Fruit fly (Drosophila melanogaster) whole organism, embryonic: Measurements from ENCODE around the gene capu.
A peak's percentile ranks its signal among the peaks of the same experiment; 100 is the strongest.

Experiments
- Antp ChIP-seq: fragments of 200-800 bp; sonication (Bioruptor generic); optimal IDR thresholded peaks from 3 replicates; lab custom pipeline; 2016; ENCODE audit warnings: missing biosample characterization, missing genetic modification characterization
- C15 ChIP-seq: fragments of 200-800 bp; sonication (Bioruptor generic); IDR thresholded peaks from 3 replicates; pipeline ENCODE4 v1.3.6; 2022; ENCODE audit warnings: missing biosample characterization, missing genetic modification characterization
- CG10147 ChIP-seq: fragments of 200-800 bp; sonication (Bioruptor generic); optimal IDR thresholded peaks from 2 replicates; lab custom pipeline; 2019; ENCODE audit warnings: missing biosample characterization, mild to moderate bottlenecking, missing genetic modification characterization, moderate library complexity
- CG10565 ChIP-seq: fragments of 200-800 bp; sonication (Bioruptor generic); optimal IDR thresholded peaks from 3 replicates; lab custom pipeline; 2016; ENCODE audit warnings: missing biosample characterization, mild to moderate bottlenecking, missing genetic modification characterization
- CG14050 ChIP-seq: fragments of 200-800 bp; sonication (Bioruptor generic); IDR thresholded peaks from 3 replicates; pipeline ENCODE4 v1.3.6; 2022; ENCODE audit warnings: missing biosample characterization, missing genetic modification characterization
- CG14965 ChIP-seq: fragments of 200-800 bp; sonication (Bioruptor generic); optimal IDR thresholded peaks from 2 replicates; lab custom pipeline; 2016; ENCODE audit warnings: missing biosample characterization, missing genetic modification characterization, borderline replicate concordance
- CG15696 ChIP-seq: fragments of 200-800 bp; sonication (Bioruptor generic); optimal IDR thresholded peaks from 2 replicates; lab custom pipeline; 2019; ENCODE audit warnings: missing biosample characterization, mild to moderate bottlenecking, missing genetic modification characterization, moderate library complexity
- CG17802 ChIP-seq: fragments of 200-800 bp; sonication (Bioruptor generic); optimal IDR thresholded peaks from 2 replicates; lab custom pipeline; 2018; ENCODE audit warnings: missing biosample characterization, mild to moderate bottlenecking, missing genetic modification characterization, moderate library complexity
- CG17829 ChIP-seq: fragments of 200-800 bp; optimal IDR thresholded peaks from 2 replicates; lab custom pipeline; 2019; ENCODE audit warnings: missing biosample characterization, mild to moderate bottlenecking, missing genetic modification characterization, moderate library complexity
- CG2120 ChIP-seq: fragments of 200-800 bp; sonication (Bioruptor generic); optimal IDR thresholded peaks from 3 replicates; lab custom pipeline; 2016; ENCODE audit warnings: missing biosample characterization, missing genetic modification characterization
- CG2129 ChIP-seq: fragments of 200-800 bp; sonication (Bioruptor generic); IDR thresholded peaks from 2 replicates; pipeline ENCODE4 v1.3.6; 2022; ENCODE audit warnings: missing biosample characterization, missing genetic modification characterization; ENCODE audit not compliant: partially characterized antibody
- CG2202 ChIP-seq: fragments of 200-800 bp; sonication (Bioruptor generic); optimal IDR thresholded peaks from 2 replicates; lab custom pipeline; 2018; ENCODE audit warnings: missing biosample characterization, mild to moderate bottlenecking, missing genetic modification characterization
- CG3163 ChIP-seq: fragments of 200-800 bp; sonication (Bioruptor generic); optimal IDR thresholded peaks from 3 replicates; lab custom pipeline; 2016; ENCODE audit warnings: missing biosample characterization, missing genetic modification characterization
- CG32772 ChIP-seq: fragments of 200-800 bp; sonication (Bioruptor generic); IDR thresholded peaks from 2 replicates; pipeline ENCODE4 v1.3.6; 2022; ENCODE audit warnings: missing biosample characterization, missing genetic modification characterization
- CG34376 ChIP-seq: fragments of 200-800 bp; sonication (Bioruptor generic); optimal IDR thresholded peaks from 2 replicates; lab custom pipeline; 2018; ENCODE audit warnings: missing biosample characterization, mild to moderate bottlenecking, missing genetic modification characterization
- CG6791 ChIP-seq: fragments of 200-800 bp; sonication (Bioruptor generic); IDR thresholded peaks from 3 replicates; pipeline ENCODE4 v1.3.6; 2022; ENCODE audit warnings: missing biosample characterization, missing genetic modification characterization; ENCODE audit not compliant: partially characterized antibody
- CG8359 ChIP-seq: fragments of 200-800 bp; sonication (Bioruptor generic); optimal IDR thresholded peaks from 2 replicates; lab custom pipeline; 2017; ENCODE audit warnings: missing biosample characterization, mild to moderate bottlenecking, missing genetic modification characterization, borderline replicate concordance
- CG9727 ChIP-seq: fragments of 200-800 bp; sonication (Bioruptor generic); optimal IDR thresholded peaks from 3 replicates; lab custom pipeline; 2017; ENCODE audit warnings: missing biosample characterization, mild to moderate bottlenecking, missing genetic modification characterization
- CG9932 ChIP-seq: fragments of 200-800 bp; sonication (Bioruptor generic); IDR thresholded peaks from 2 replicates; pipeline ENCODE4 v1.3.6; 2022; ENCODE audit warnings: missing biosample characterization, missing genetic modification characterization
- CoRest ChIP-seq: fragments of 200-800 bp; sonication (Bioruptor generic); optimal IDR thresholded peaks from 3 replicates; lab custom pipeline; 2018; ENCODE audit warnings: missing biosample characterization, mild to moderate bottlenecking, missing genetic modification characterization, moderate library complexity
- D19A ChIP-seq: fragments of 200-800 bp; optimal IDR thresholded peaks from 3 replicates; lab custom pipeline; 2019; ENCODE audit warnings: missing biosample characterization, mild to moderate bottlenecking, missing genetic modification characterization, moderate library complexity
- Deaf1 ChIP-seq: fragments of 200-800 bp; optimal IDR thresholded peaks from 3 replicates; lab custom pipeline; 2019; ENCODE audit warnings: missing biosample characterization, mild to moderate bottlenecking, missing genetic modification characterization, moderate library complexity
- Fer1 ChIP-seq: fragments of 200-800 bp; sonication (Bioruptor generic); optimal IDR thresholded peaks from 2 replicates; lab custom pipeline; 2017; ENCODE audit warnings: missing biosample characterization, mild to moderate bottlenecking, missing genetic modification characterization
- HmgZ ChIP-seq: fragments of 200-800 bp; sonication (Bioruptor generic); optimal IDR thresholded peaks from 2 replicates; lab custom pipeline; 2018; ENCODE audit warnings: missing biosample characterization, mild to moderate bottlenecking, missing genetic modification characterization
- Kr ChIP-seq: fragments of 200-800 bp; sonication (Bioruptor generic); optimal IDR thresholded peaks from 2 replicates; lab custom pipeline; 2017; ENCODE audit warnings: missing biosample characterization, mild to moderate bottlenecking, missing genetic modification characterization
- Mad ChIP-seq: fragments of 200-800 bp; sonication (Bioruptor generic); optimal IDR thresholded peaks from 2 replicates; lab custom pipeline; 2016; ENCODE audit warnings: missing biosample characterization, missing genetic modification characterization
- Neu2 ChIP-seq: fragments of 200-800 bp; sonication (Bioruptor generic); optimal IDR thresholded peaks from 3 replicates; lab custom pipeline; 2016; ENCODE audit warnings: missing biosample characterization, missing genetic modification characterization, borderline replicate concordance
- Nf-YB ChIP-seq: fragments of 200-800 bp; sonication (Bioruptor generic); optimal IDR thresholded peaks from 3 replicates; lab custom pipeline; 2019; ENCODE audit warnings: missing biosample characterization, mild to moderate bottlenecking, missing genetic modification characterization, moderate library complexity
- Pdp1 ChIP-seq, 2 experiments: fragments of 200-800 bp; sonication (Bioruptor generic); optimal IDR thresholded peaks; 3 replicates each; lab custom pipeline; 2016; ENCODE audit warnings: missing biosample characterization in 2 of 2, missing genetic modification characterization in 2 of 2, mild to moderate bottlenecking in 1 of 2, moderate library complexity in 1 of 2
- Rx ChIP-seq: fragments of 200-800 bp; sonication (Bioruptor generic); IDR thresholded peaks from 2 replicates; pipeline ENCODE4 v1.3.6; 2022; ENCODE audit warnings: missing biosample characterization, missing genetic modification characterization
- Side ChIP-seq: fragments of 200-800 bp; sonication (Bioruptor generic); optimal IDR thresholded peaks from 2 replicates; lab custom pipeline; 2016; ENCODE audit warnings: missing biosample characterization, missing genetic modification characterization
- Six4 ChIP-seq: fragments of 200-800 bp; sonication (Bioruptor generic); optimal IDR thresholded peaks from 2 replicates; lab custom pipeline; 2016; ENCODE audit warnings: missing biosample characterization, missing genetic modification characterization
- Sry-β ChIP-seq: fragments of 200-800 bp; sonication (Bioruptor generic); optimal IDR thresholded peaks from 2 replicates; lab custom pipeline; 2018; ENCODE audit warnings: missing biosample characterization, mild to moderate bottlenecking, missing genetic modification characterization, moderate library complexity
- ab ChIP-seq: fragments of 200-800 bp; sonication (Bioruptor generic); optimal IDR thresholded peaks from 2 replicates; lab custom pipeline; 2016; ENCODE audit warnings: missing biosample characterization, missing genetic modification characterization
- ap ChIP-seq: fragments of 200-800 bp; sonication (Bioruptor generic); IDR thresholded peaks from 2 replicates; pipeline ENCODE4 v1.3.6; 2022; ENCODE audit warnings: missing biosample characterization, missing genetic modification characterization
- ara ChIP-seq: fragments of 200-800 bp; sonication (Bioruptor generic); IDR thresholded peaks from 2 replicates; pipeline ENCODE4 v1.3.6; 2022; ENCODE audit warnings: missing biosample characterization, missing genetic modification characterization
- cas ChIP-seq: fragments of 200-800 bp; sonication (Bioruptor generic); IDR thresholded peaks from 2 replicates; pipeline ENCODE4 v1.3.6; 2022; ENCODE audit warnings: missing biosample characterization, missing genetic modification characterization
- dati ChIP-seq: fragments of 200-800 bp; sonication (Bioruptor generic); IDR thresholded peaks from 2 replicates; pipeline ENCODE4 v1.3.6; 2022; ENCODE audit warnings: missing biosample characterization, missing genetic modification characterization
- ewg ChIP-seq: fragments of 200-800 bp; sonication (Bioruptor generic); optimal IDR thresholded peaks from 3 replicates; lab custom pipeline; 2017; ENCODE audit warnings: mild to moderate bottlenecking, missing biosample characterization, missing genetic modification reagents, missing genetic modification characterization
- gcm ChIP-seq: fragments of 200-800 bp; sonication (Bioruptor generic); optimal IDR thresholded peaks from 2 replicates; lab custom pipeline; 2019; ENCODE audit warnings: missing biosample characterization, mild to moderate bottlenecking, missing genetic modification characterization, moderate library complexity
- grn ChIP-seq: fragments of 200-800 bp; sonication (Bioruptor generic); optimal IDR thresholded peaks from 3 replicates; lab custom pipeline; 2017; ENCODE audit warnings: missing biosample characterization, missing genetic modification characterization
- hkb ChIP-seq, 2 experiments: fragments of 200-800 bp in 1 of 2; fragments of >200 bp in 1 of 2; sonication (Bioruptor generic) in 1 of 2; IDR thresholded peaks in 1 of 2; optimal IDR thresholded peaks in 1 of 2; 2 replicates each; pipeline versions ENCODE4 v1.3.6 to Lab custom; 2017 to 2022; ENCODE audit warnings: missing biosample characterization in 1 of 2, missing genetic modification characterization in 1 of 2
- inv ChIP-seq: fragments of 200-800 bp; sonication (Bioruptor generic); IDR thresholded peaks from 2 replicates; pipeline ENCODE4 v1.3.6; 2022; ENCODE audit warnings: missing biosample characterization, missing genetic modification characterization; ENCODE audit not compliant: partially characterized antibody
- klu ChIP-seq: fragments of 200-800 bp; sonication (Bioruptor generic); IDR thresholded peaks from 2 replicates; pipeline ENCODE4 v1.3.6; 2022; ENCODE audit warnings: missing biosample characterization, missing genetic modification characterization
- lmd ChIP-seq: fragments of 200-800 bp; sonication (Bioruptor generic); IDR thresholded peaks from 2 replicates; pipeline ENCODE4 v1.3.6; 2022; ENCODE audit warnings: missing biosample characterization, missing genetic modification characterization
- row ChIP-seq: fragments of 200-800 bp; sonication (Bioruptor generic); IDR thresholded peaks from 3 replicates; pipeline ENCODE4 v1.3.6; 2022; ENCODE audit warnings: missing biosample characterization, missing genetic modification characterization
- slp2 ChIP-seq: fragments of 200-800 bp; sonication (Bioruptor generic); optimal IDR thresholded peaks from 2 replicates; lab custom pipeline; 2016; ENCODE audit warnings: missing biosample characterization, missing genetic modification characterization
- sr ChIP-seq: fragments of 200-800 bp; sonication (Bioruptor generic); IDR thresholded peaks from 3 replicates; pipeline ENCODE4 v1.3.6; 2022; ENCODE audit warnings: missing biosample characterization, missing genetic modification characterization
- tap ChIP-seq: fragments of 200-800 bp; optimal IDR thresholded peaks from 3 replicates; lab custom pipeline; 2019; ENCODE audit warnings: missing biosample characterization, mild to moderate bottlenecking, missing genetic modification characterization, moderate library complexity
- tx ChIP-seq: fragments of 200-800 bp; sonication (Bioruptor generic); optimal IDR thresholded peaks from 2 replicates; lab custom pipeline; 2016; ENCODE audit warnings: missing biosample characterization, missing genetic modification characterization
- usp ChIP-seq: fragments of >200 bp; optimal IDR thresholded peaks from 2 replicates; lab custom pipeline; 2017; ENCODE audit warnings: missing biosample characterization, missing genetic modification characterization

capu gene

dm6 chr2L:3882172-3882571, 20.5 kb downstream of the capu start (continued):
- no peak for TF ChIP-seq gcm (GFP tag; lab: Kevin White, UChicago)
- no peak for TF ChIP-seq D19A (tag; lab: Kevin White, UChicago)
- peak; percentile 31 for TF ChIP-seq CG9727
- no peak for TF ChIP-seq CG8359
- no peak for TF ChIP-seq Deaf1 (tag; lab: Kevin White, UChicago)
- no peak for TF ChIP-seq Neu2 (GFP tag; lab: Kevin White, UChicago)
- peak; percentile 39 for TF ChIP-seq Fer1 (GFP tag; lab: Kevin White, UChicago)
- no peak for TF ChIP-seq CG14965 (GFP tag; lab: Kevin White, UChicago)
- TF ChIP-seq Nf-YB (GFP tag; lab: Kevin White, UChicago) = no peak
- TF ChIP-seq Antp (GFP tag; lab: Kevin White, UChicago) = peak; percentile 14
- TF ChIP-seq ewg = peak; percentile 4
- TF ChIP-seq tx (GFP tag; lab: Kevin White, UChicago) = no peak
- TF ChIP-seq Mad (GFP tag; lab: Kevin White, UChicago) = no peak
- no peak for TF ChIP-seq HmgZ (tag; lab: Kevin White, UChicago)
- no peak for TF ChIP-seq klu
- TF ChIP-seq lmd (GFP tag; lab: Robert Waterston, UW) = peak; percentile 54; the same call in 1 of the 2 replicates
- TF ChIP-seq Six4 = no peak
- no peak for TF ChIP-seq Side (GFP tag; lab: Kevin White, UChicago)
- no peak for TF ChIP-seq CG9932
- no peak for TF ChIP-seq Sry-β
- no peak for TF ChIP-seq CG2129
- no peak for TF ChIP-seq CG10565 (GFP tag; lab: Kevin White, UChicago)
- TF ChIP-seq usp (GFP tag; lab: Kevin White, UChicago) = no peak
- TF ChIP-seq CG10147 (GFP tag; lab: Kevin White, UChicago) = no peak
- no peak for TF ChIP-seq hkb (optimal IDR thresholded peaks at IDR 0.05; lab: Kevin White, UChicago)
- peak; percentile 66 for TF ChIP-seq hkb (GFP tag; IDR thresholded peaks at IDR 0.05; lab: Robert Waterston, UW)
- TF ChIP-seq ara (GFP tag; lab: Robert Waterston, UW) = no peak; the same call in 1 of the 2 replicates
- TF ChIP-seq grn (GFP tag; lab: Kevin White, UChicago) = no peak
- TF ChIP-seq CG15696 = no peak
- no peak for TF ChIP-seq C15 (GFP tag; lab: Robert Waterston, UW)
- TF ChIP-seq tap (tag; lab: Kevin White, UChicago) = no peak
- TF ChIP-seq inv (GFP tag; lab: Robert Waterston, UW) = no peak
- no peak for TF ChIP-seq CG34376
- TF ChIP-seq CG6791 (GFP tag; lab: Robert Waterston, UW) = no peak
- no peak for TF ChIP-seq cas (GFP tag; lab: Robert Waterston, UW)
- no peak for TF ChIP-seq CG17802 (tag; lab: Kevin White, UChicago)
- TF ChIP-seq ab = no peak
- 0 out of 2 replicates have a peak, but pooled peaks have one; percentile 28 for TF ChIP-seq ap (GFP tag; lab: Robert Waterston, UW)
- no peak for TF ChIP-seq dati
- TF ChIP-seq CG14050 (GFP tag; lab: Robert Waterston, UW) = peak; percentile 34; the same call in 2 of the 3 replicates
- TF ChIP-seq sr (GFP tag; lab: Robert Waterston, UW) = no peak
- peak; percentile 53 for TF ChIP-seq CG2120 (GFP tag; lab: Kevin White, UChicago)
- TF ChIP-seq CoRest (tag; lab: Kevin White, UChicago) = peak; percentile 25
- TF ChIP-seq CG3163 (GFP tag; lab: Kevin White, UChicago) = no peak
- no peak for TF ChIP-seq Kr (GFP tag; lab: Kevin White, UChicago)
- peak; percentile 65 for TF ChIP-seq row (GFP tag; lab: Robert Waterston, UW)
- TF ChIP-seq CG2202 = no peak
- TF ChIP-seq CG17829 (tag; lab: Kevin White, UChicago) = no peak
- 0 out of 2 replicates have a peak, but pooled peaks have one; percentile 49 for TF ChIP-seq CG32772 (GFP tag; lab: Robert Waterston, UW)
- no peak for TF ChIP-seq slp2 (GFP tag; lab: Kevin White, UChicago)
- peak; percentile 45; the same call in 1 of the 2 replicates for TF ChIP-seq Rx (GFP tag; lab: Robert Waterston, UW)
- TF ChIP-seq Pdp1 (GFP tag; optimal IDR thresholded peaks at IDR 0.05; lab: Kevin White, UChicago) = no peak
